Worm (Caenorhabditis elegans) whole organism, L1 larva: ENCODE results near the gene anp-1.
A peak's percentile ranks its signal among the peaks of the same experiment; 100 is the strongest.

Source experiments
- aha-1 ChIP-seq: fragments of 150-350 bp; optimal IDR thresholded peaks from 2 replicates; lab custom pipeline; 2014; ENCODE audit warnings: missing biosample characterization, missing genetic modification characterization
- blmp-1 ChIP-seq: fragments of 150-350 bp; optimal IDR thresholded peaks from 2 replicates; lab custom pipeline; 2014; ENCODE audit warnings: missing biosample characterization, missing genetic modification characterization
- ceh-88 ChIP-seq: fragments of 200-800 bp; sonication (Bioruptor generic); IDR thresholded peaks from 2 replicates; pipeline ENCODE4 v1.3.6; 2022; ENCODE audit warnings: missing genetic modification characterization, missing compliant biosample characterization
- dpl-1 ChIP-seq, 3 experiments: fragments of 150-350 bp in 2 of 3; sonication (generic microtip) in 1 of 3; optimal IDR thresholded peaks; 2 replicates each; lab custom pipeline; 2014 to 2017; ENCODE audit warnings: missing biosample characterization in 3 of 3, missing genetic modification characterization in 3 of 3, missing genetic modification reagents in 3 of 3
- dsc-1 ChIP-seq: sonication (generic microtip); optimal IDR thresholded peaks from 2 replicates; lab custom pipeline; 2016; ENCODE audit warnings: mild to moderate bottlenecking, missing genetic modification characterization, missing compliant biosample characterization
- efl-1 ChIP-seq, 4 experiments: fragments of 150-350 bp; optimal IDR thresholded peaks in 3 of 4; peaks in 1 of 4; 1 replicate in 1 of 4; 2 replicates in 3 of 4; lab custom pipeline; 2014; ENCODE audit warnings: missing biosample characterization in 2 of 4, missing genetic modification characterization in 2 of 4, missing genetic modification reagents in 2 of 4
- efl-3 ChIP-seq: fragments of 200-800 bp; sonication (Bioruptor generic); optimal IDR thresholded peaks from 2 replicates; lab custom pipeline; 2018; ENCODE audit warnings: mild to moderate bottlenecking, missing genetic modification characterization, missing compliant biosample characterization
- ets-5 ChIP-seq: fragments of 200-800 bp; sonication (Bioruptor generic); IDR thresholded peaks from 2 replicates; pipeline ENCODE4 v1.3.6; 2022; ENCODE audit warnings: missing genetic modification characterization, missing compliant biosample characterization
- fkh-4 ChIP-seq: sonication (generic microtip); optimal IDR thresholded peaks from 2 replicates; lab custom pipeline; 2016; ENCODE audit warnings: missing compliant biosample characterization, missing genetic modification characterization, borderline replicate concordance
- fkh-8 ChIP-seq: sonication (generic microtip); optimal IDR thresholded peaks from 2 replicates; lab custom pipeline; 2016; ENCODE audit warnings: mild to moderate bottlenecking, missing genetic modification characterization, missing compliant biosample characterization
- fos-1 ChIP-seq: fragments of 150-350 bp; optimal IDR thresholded peaks from 2 replicates; lab custom pipeline; 2014; ENCODE audit warnings: missing biosample characterization, missing genetic modification characterization
- grh-1 ChIP-seq: fragments of 200-800 bp; sonication (Bioruptor generic); IDR thresholded peaks from 2 replicates; pipeline ENCODE4 v1.3.6; 2022; ENCODE audit warnings: missing genetic modification reagents, missing genetic modification characterization, missing compliant biosample characterization
- irx-1 ChIP-seq: sonication (generic microtip); optimal IDR thresholded peaks from 2 replicates; lab custom pipeline; 2016; ENCODE audit warnings: missing genetic modification characterization, missing compliant biosample characterization
- jun-1 ChIP-seq: fragments of 150-350 bp; optimal IDR thresholded peaks from 2 replicates; lab custom pipeline; 2014; ENCODE audit warnings: missing biosample characterization, missing genetic modification reagents, missing genetic modification characterization
- lin-14 ChIP-seq: fragments of 200-800 bp; sonication (Bioruptor generic); optimal IDR thresholded peaks from 2 replicates; lab custom pipeline; 2018; ENCODE audit warnings: mild to moderate bottlenecking, missing genetic modification characterization, moderate library complexity, missing compliant biosample characterization
- lin-35 ChIP-seq, 2 experiments: fragments of 150-350 bp; optimal IDR thresholded peaks; 2 replicates each; lab custom pipeline; 2014; ENCODE audit warnings: missing biosample characterization in 2 of 2, missing genetic modification characterization in 2 of 2, missing genetic modification reagents in 2 of 2
- mef-2 ChIP-seq: fragments of 150-350 bp; optimal IDR thresholded peaks from 2 replicates; lab custom pipeline; 2014; ENCODE audit warnings: missing biosample characterization, missing genetic modification characterization
- nhr-11 ChIP-seq: fragments of 150-350 bp; optimal IDR thresholded peaks from 2 replicates; lab custom pipeline; 2014; ENCODE audit warnings: missing biosample characterization, missing genetic modification characterization
- nhr-12 ChIP-seq: sonication (generic microtip); optimal IDR thresholded peaks from 2 replicates; lab custom pipeline; 2017; ENCODE audit warnings: missing biosample characterization, missing genetic modification characterization
- nhr-28 ChIP-seq: fragments of 150-350 bp; optimal IDR thresholded peaks from 2 replicates; lab custom pipeline; 2014; ENCODE audit warnings: missing biosample characterization, missing genetic modification characterization
- nhr-71 ChIP-seq: sonication (generic microtip); optimal IDR thresholded peaks from 2 replicates; lab custom pipeline; 2016; ENCODE audit warnings: mild to moderate bottlenecking, missing genetic modification characterization, moderate library complexity, missing compliant biosample characterization
- nhr-77 ChIP-seq: fragments of 150-350 bp; optimal IDR thresholded peaks from 2 replicates; lab custom pipeline; 2014; ENCODE audit warnings: missing biosample characterization, missing genetic modification characterization
- nhr-90 ChIP-seq: sonication (generic microtip); optimal IDR thresholded peaks from 2 replicates; lab custom pipeline; 2016; ENCODE audit warnings: mild to moderate bottlenecking, missing genetic modification characterization, missing compliant biosample characterization; ENCODE audit not compliant: poor library complexity
- pag-3 ChIP-seq: sonication (generic microtip); optimal IDR thresholded peaks from 2 replicates; lab custom pipeline; 2017; ENCODE audit warnings: missing genetic modification characterization, mild to moderate bottlenecking, missing compliant biosample characterization, antibody characterized with exemption, borderline replicate concordance; ENCODE audit not compliant: insufficient read depth
- pqm-1 ChIP-seq: sonication (generic microtip); optimal IDR thresholded peaks from 3 replicates; lab custom pipeline; 2017; ENCODE audit warnings: missing biosample characterization, missing genetic modification characterization
- rnt-1 ChIP-seq: sonication (generic microtip); optimal IDR thresholded peaks from 2 replicates; lab custom pipeline; 2016; ENCODE audit warnings: mild to moderate bottlenecking, missing genetic modification characterization, moderate library complexity, missing compliant biosample characterization
- snpc-4 ChIP-seq: fragments of 150-350 bp; optimal IDR thresholded peaks from 2 replicates; lab custom pipeline; 2014; ENCODE audit warnings: missing biosample characterization, missing genetic modification characterization
- snu-23 ChIP-seq: sonication (generic microtip); optimal IDR thresholded peaks from 2 replicates; lab custom pipeline; 2016; ENCODE audit warnings: missing genetic modification characterization, missing compliant biosample characterization
- sox-4 ChIP-seq: sonication (generic microtip); optimal IDR thresholded peaks from 2 replicates; lab custom pipeline; 2016; ENCODE audit warnings: missing genetic modification characterization, missing compliant biosample characterization
- tlp-1 ChIP-seq: fragments of 150-350 bp; optimal IDR thresholded peaks from 2 replicates; lab custom pipeline; 2014; ENCODE audit warnings: missing biosample characterization, missing genetic modification characterization
- unc-130 ChIP-seq: fragments of 150-350 bp; optimal IDR thresholded peaks from 2 replicates; lab custom pipeline; 2017; ENCODE audit warnings: missing biosample characterization, missing genetic modification characterization, inconsistent platforms
- unc-30 ChIP-seq: sonication (generic microtip); optimal IDR thresholded peaks from 2 replicates; lab custom pipeline; 2017; ENCODE audit warnings: missing biosample characterization, missing genetic modification characterization
- unc-98 ChIP-seq: fragments of 200-800 bp; sonication (Bioruptor generic); IDR thresholded peaks from 2 replicates; pipeline ENCODE4 v1.3.6; 2022; ENCODE audit warnings: missing genetic modification characterization, missing compliant biosample characterization
- zag-1 ChIP-seq: fragments of 150-350 bp; optimal IDR thresholded peaks from 2 replicates; lab custom pipeline; 2014; ENCODE audit warnings: missing biosample characterization, missing genetic modification characterization
- zip-4 ChIP-seq: fragments of 200-800 bp; sonication (Bioruptor generic); optimal IDR thresholded peaks from 2 replicates; lab custom pipeline; 2018; ENCODE audit warnings: mild to moderate bottlenecking, missing genetic modification characterization, moderate library complexity, missing compliant biosample characterization
- ztf-4 ChIP-seq: fragments of 150-350 bp; optimal IDR thresholded peaks from 2 replicates; lab custom pipeline; 2014; ENCODE audit warnings: missing biosample characterization, missing genetic modification characterization

Gene anp-1

DNA sequence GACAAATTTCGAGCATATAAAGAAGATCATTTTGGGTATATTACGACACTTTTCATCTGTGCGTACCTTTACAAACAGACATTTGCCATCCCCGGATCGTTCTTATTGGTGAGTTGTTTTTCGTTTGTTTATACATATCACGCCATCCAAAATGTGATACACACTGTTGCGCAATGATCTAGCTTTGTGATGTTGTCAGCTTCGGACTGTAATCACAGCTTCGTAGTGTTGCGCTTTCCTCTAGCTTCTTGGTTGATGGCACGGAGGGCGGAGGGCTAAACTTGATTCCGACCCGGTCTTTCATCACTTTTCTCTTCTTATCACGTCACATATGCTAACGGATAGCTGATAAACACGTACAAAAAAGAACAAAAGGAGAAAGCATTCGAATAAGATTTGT is 20.1 kb downstream of the anp-1 start:
- TF ChIP-seq pag-3 (tag; lab: Kevin White, UChicago) (no peak), ztf-4 (tag; lab: Kevin White, UChicago) (no peak), efl-3 (no peak), blmp-1 (tag; lab: Kevin White, UChicago) (peak; percentile 51), unc-30 (tag; lab: Kevin White, UChicago) (no peak)
- TF ChIP-seq, all 84 proteins: peak for 1

DNA sequence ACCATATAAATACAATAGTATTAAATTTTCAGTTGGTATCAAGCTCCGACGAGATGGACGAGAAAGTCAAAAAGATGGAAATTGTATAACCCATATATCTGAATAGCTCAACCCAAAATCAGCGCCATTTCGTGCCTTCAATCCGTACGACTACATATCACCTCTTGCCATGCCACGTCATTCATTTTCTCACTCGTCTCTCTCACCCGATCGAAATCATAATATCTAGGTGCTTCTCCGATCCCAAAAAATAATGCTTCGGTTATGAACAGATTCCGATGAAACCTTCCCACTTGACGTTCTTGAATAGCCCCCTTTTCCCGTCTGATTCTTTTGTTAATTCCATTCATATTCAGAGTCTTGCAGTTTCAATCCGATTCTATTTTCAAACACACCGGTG is 22.2 kb downstream of the anp-1 start:
- no peak for TF ChIP-seq mef-2 (tag; lab: Kevin White, UChicago)
- TF ChIP-seq snpc-4 = no peak
- no peak for TF ChIP-seq unc-130 (tag; lab: Kevin White, UChicago)
- TF ChIP-seq snu-23 (GFP tag; lab: Kevin White, UChicago) = no peak
- no peak for TF ChIP-seq nhr-12 (tag; lab: Kevin White, UChicago)
- TF ChIP-seq efl-1 (optimal IDR thresholded peaks at IDR 0.05; lab: Kevin White, UChicago) = no peak
- peak in 1 of 2 experiments; percentile 85 for TF ChIP-seq efl-1 (GFP tag; optimal IDR thresholded peaks at IDR 0.05 in 1 of 2; lab: Kevin White, UChicago)
- TF ChIP-seq sox-4 (tag; lab: Kevin White, UChicago) = no peak
- no peak for TF ChIP-seq blmp-1 (tag; lab: Kevin White, UChicago)

DNA sequence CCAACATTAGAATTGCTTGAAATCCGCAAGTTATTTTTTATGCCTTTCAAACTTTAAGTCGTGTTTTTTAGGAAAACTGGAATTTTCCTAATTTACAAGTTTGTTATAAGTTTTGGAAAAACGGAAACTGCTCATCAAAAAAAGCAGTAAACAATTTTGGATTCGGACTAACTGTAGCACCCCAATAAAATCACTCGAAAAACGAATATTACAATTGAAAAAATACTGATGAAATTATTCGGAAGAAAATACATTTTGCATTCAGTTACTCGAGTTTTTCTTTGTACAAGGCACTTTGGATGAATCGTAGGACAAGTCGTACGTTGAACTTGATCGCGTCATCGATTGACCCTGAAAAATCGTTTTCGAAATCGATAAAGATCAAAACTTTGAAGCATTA is 23.1 kb downstream of the anp-1 start:
- TF ChIP-seq rnt-1 (tag; lab: Kevin White, UChicago) (no peak), efl-1 (optimal IDR thresholded peaks at IDR 0.05; lab: Kevin White, UChicago) (no peak), efl-1 (GFP tag; optimal IDR thresholded peaks at IDR 0.05 in 1 of 2; lab: Kevin White, UChicago) (peak in 1 of 2 experiments; percentile 63)
- TF ChIP-seq, all 84 proteins: peak for 1

DNA sequence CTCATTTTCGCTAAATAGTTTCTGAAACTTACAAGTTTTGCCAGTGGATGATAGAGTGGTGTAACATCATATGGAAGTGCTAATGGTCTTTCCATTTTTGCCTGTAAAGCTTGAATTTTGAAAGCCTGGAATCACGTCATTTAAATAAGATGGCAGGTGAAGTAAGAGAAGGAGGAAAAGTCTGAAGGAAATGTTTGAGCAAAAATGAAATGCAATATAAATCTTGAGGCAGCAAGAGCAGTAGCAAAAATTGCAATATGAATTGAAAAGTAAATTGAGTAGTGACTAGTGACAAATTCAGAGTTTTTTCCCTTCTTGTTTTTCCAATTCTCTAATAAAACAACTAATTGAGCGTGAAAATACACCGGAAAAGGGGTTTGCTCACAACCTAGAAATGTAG is 26.6 kb downstream of the anp-1 start, which contains the start of gene glb-24:
glb-24 (minus strand) TSS at position 101 of the 400 bp plus-strand sequence.
- TF ChIP-seq fkh-4 (tag; lab: Kevin White, UChicago) (no peak), tlp-1 (tag; lab: Kevin White, UChicago) (no peak), nhr-12 (tag; lab: Kevin White, UChicago) (no peak), nhr-77 (tag; lab: Kevin White, UChicago) (no peak), efl-3 (no peak), snu-23 (GFP tag; lab: Kevin White, UChicago) (no peak)

DNA sequence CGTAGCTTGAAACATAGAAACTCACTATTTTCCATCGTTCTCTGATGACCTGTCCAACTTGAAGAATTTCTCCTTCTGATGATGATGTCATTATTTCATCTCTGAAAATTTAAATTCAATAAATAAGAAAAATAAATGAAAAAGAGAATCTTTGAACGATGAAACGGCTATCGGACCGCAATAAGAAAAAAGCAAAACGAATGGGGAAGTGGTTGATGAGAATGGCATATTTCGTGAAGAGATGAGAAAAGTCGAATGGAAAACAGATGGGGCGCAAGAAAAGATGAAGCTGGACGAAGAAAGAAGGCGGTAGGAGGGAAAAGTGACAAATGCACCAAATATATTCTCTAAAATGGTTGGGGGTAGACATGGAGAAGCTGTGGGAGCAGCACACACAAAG is 36.5 kb downstream of the anp-1 start, which contains the start of gene ttbk-7:
ttbk-7 (minus strand) TSS at position 101 of the 400 bp plus-strand sequence.
- no peak for TF ChIP-seq grh-1 (GFP tag; lab: Robert Waterston, UW)
- no peak for TF ChIP-seq nhr-28
- no peak for TF ChIP-seq snpc-4
- TF ChIP-seq unc-30 (tag; lab: Kevin White, UChicago) = no peak
- peak; percentile 57 for TF ChIP-seq dsc-1
- TF ChIP-seq fos-1 (tag; lab: Kevin White, UChicago) = no peak
- TF ChIP-seq nhr-90 (tag; lab: Kevin White, UChicago) = no peak

DNA sequence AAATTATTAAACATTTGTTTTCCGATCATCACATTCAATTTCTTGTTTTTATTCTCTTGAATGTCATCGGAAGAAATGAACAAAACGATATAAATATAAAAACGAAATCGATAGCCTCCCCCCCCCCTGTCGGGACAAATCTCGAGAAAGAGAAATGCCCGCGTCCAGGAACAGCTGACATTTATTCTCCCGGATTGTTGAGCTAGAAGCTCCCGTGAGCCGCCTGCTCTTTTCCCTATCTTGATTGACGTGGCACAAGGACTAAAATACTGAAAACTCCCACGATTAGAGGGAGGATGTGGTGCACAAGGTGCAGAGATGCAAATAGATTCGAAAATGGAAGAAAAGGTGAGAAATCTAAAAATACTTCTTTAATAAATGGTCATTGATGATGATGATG is 37.6 kb downstream of the anp-1 start:
- TF ChIP-seq rnt-1 (tag; lab: Kevin White, UChicago) (peak; percentile 55), efl-1 (optimal IDR thresholded peaks at IDR 0.05; lab: Kevin White, UChicago) (no peak), efl-1 (GFP tag; optimal IDR thresholded peaks at IDR 0.05 in 1 of 2; lab: Kevin White, UChicago) (no peak), dsc-1 (peak; percentile 20), jun-1 (tag; lab: Kevin White, UChicago) (no peak), ceh-88 (GFP tag; lab: Robert Waterston, UW) (no peak), efl-3 (no peak), lin-14 (GFP tag; lab: Kevin White, UChicago) (peak; percentile 9), fkh-8 (tag; lab: Kevin White, UChicago) (no peak), nhr-71 (peak; percentile 24), nhr-77 (tag; lab: Kevin White, UChicago) (no peak)

DNA sequence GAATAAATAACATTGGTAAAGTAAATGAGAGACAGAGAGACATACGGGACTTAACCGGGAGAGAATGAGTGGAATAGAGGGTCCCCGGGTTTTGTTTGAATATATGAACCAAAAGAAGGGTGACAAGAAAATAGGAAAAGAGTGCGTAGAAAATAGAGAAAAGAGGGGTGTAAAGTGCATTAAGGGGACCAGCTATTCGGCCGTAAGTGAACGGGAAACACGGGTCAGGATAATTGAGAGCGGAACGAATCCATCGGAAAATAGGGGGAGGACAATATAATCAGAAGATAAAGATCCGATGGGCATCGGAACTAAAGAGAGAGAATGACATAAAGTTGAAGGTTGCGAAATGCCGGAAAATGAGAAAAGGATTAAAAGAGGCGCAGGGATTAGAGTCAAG is 38.1 kb downstream of the anp-1 start:
- TF ChIP-seq nhr-12 (tag; lab: Kevin White, UChicago) (no peak), grh-1 (GFP tag; lab: Robert Waterston, UW) (no peak), nhr-77 (tag; lab: Kevin White, UChicago) (no peak), aha-1 (tag; lab: Kevin White, UChicago) (no peak), efl-1 (optimal IDR thresholded peaks at IDR 0.05; lab: Kevin White, UChicago) (no peak), efl-1 (GFP tag; optimal IDR thresholded peaks at IDR 0.05 in 1 of 2; lab: Kevin White, UChicago) (no peak), unc-98 (GFP tag; lab: Robert Waterston, UW) (no peak), nhr-11 (tag; lab: Kevin White, UChicago) (no peak), zip-4 (GFP tag; lab: Kevin White, UChicago) (no peak), lin-35 (GFP tag; optimal IDR thresholded peaks at IDR 0.05; lab: Kevin White, UChicago) (no peak), fkh-4 (tag; lab: Kevin White, UChicago) (no peak), irx-1 (tag; lab: Kevin White, UChicago) (no peak), rnt-1 (tag; lab: Kevin White, UChicago) (no peak), dpl-1 (GFP tag; optimal IDR thresholded peaks at IDR 0.05; lab: Kevin White, UChicago) (no peak), pqm-1 (tag; lab: Kevin White, UChicago) (no peak), zag-1 (tag; lab: Kevin White, UChicago) (no peak), ets-5 (GFP tag; lab: Robert Waterston, UW) (no peak), sox-4 (tag; lab: Kevin White, UChicago) (no peak)
